Fruit fly (Drosophila melanogaster) whole organism, pupa: ENCODE data around the gene yellow-b.

Source experiments
- CG14655 ChIP-seq: fragments of 200-800 bp; sonication (Bioruptor generic); optimal IDR thresholded peaks from 3 replicates; lab custom pipeline; 2017; ENCODE audit warnings: mild to moderate bottlenecking, missing biosample characterization, missing genetic modification reagents, missing genetic modification characterization
- CG32121 ChIP-seq: fragments of 200-800 bp; sonication (Bioruptor generic); IDR thresholded peaks from 2 replicates; pipeline ENCODE4 v1.3.6; 2022; ENCODE audit warnings: missing biosample characterization, missing genetic modification characterization
- CG34367 ChIP-seq: fragments of 200-800 bp; sonication (Bioruptor generic); optimal IDR thresholded peaks from 2 replicates; lab custom pipeline; 2018; ENCODE audit warnings: missing biosample characterization, mild to moderate bottlenecking, missing genetic modification characterization
- CG8159 ChIP-seq: fragments of 200-800 bp; sonication (Bioruptor generic); optimal IDR thresholded peaks from 3 replicates; lab custom pipeline; 2018; ENCODE audit warnings: missing biosample characterization, mild to moderate bottlenecking, missing genetic modification characterization, moderate library complexity
- CG9948 ChIP-seq: fragments of 200-800 bp; sonication (Bioruptor generic); optimal IDR thresholded peaks from 2 replicates; lab custom pipeline; 2018; ENCODE audit warnings: missing biosample characterization, mild to moderate bottlenecking, missing genetic modification characterization, moderate library complexity
- D1 ChIP-seq: fragments of 200-800 bp; sonication (Bioruptor generic); optimal IDR thresholded peaks from 2 replicates; lab custom pipeline; 2018; ENCODE audit warnings: missing biosample characterization, mild to moderate bottlenecking, missing genetic modification characterization, moderate library complexity
- EcR ChIP-seq: fragments of 200-800 bp; sonication (Bioruptor generic); optimal IDR thresholded peaks from 3 replicates; lab custom pipeline; 2019; ENCODE audit warnings: missing biosample characterization, missing genetic modification characterization, mild to moderate bottlenecking, moderate library complexity, missing genetic modification reagents
- Ets98B ChIP-seq: fragments of 200-800 bp; sonication (Bioruptor generic); IDR thresholded peaks from 2 replicates; pipeline ENCODE4 v1.3.6; 2022; ENCODE audit warnings: missing biosample characterization, missing genetic modification characterization
- Pif1A ChIP-seq: fragments of 200-800 bp; sonication (Bioruptor generic); optimal IDR thresholded peaks from 3 replicates; lab custom pipeline; 2016; ENCODE audit warnings: missing biosample characterization, missing genetic modification characterization
- Pif1B ChIP-seq: fragments of 200-800 bp; sonication (Bioruptor generic); optimal IDR thresholded peaks from 3 replicates; lab custom pipeline; 2016; ENCODE audit warnings: missing biosample characterization, missing genetic modification characterization
- fd96Ca ChIP-seq: fragments of 200-800 bp; sonication (Bioruptor generic); IDR thresholded peaks from 3 replicates; pipeline ENCODE4 v1.3.6; 2022; ENCODE audit warnings: missing biosample characterization, missing genetic modification characterization
- gl ChIP-seq: fragments of 200-800 bp; sonication (Bioruptor generic); optimal IDR thresholded peaks from 2 replicates; lab custom pipeline; 2018; ENCODE audit warnings: missing biosample characterization, mild to moderate bottlenecking, missing genetic modification characterization

DNA sequence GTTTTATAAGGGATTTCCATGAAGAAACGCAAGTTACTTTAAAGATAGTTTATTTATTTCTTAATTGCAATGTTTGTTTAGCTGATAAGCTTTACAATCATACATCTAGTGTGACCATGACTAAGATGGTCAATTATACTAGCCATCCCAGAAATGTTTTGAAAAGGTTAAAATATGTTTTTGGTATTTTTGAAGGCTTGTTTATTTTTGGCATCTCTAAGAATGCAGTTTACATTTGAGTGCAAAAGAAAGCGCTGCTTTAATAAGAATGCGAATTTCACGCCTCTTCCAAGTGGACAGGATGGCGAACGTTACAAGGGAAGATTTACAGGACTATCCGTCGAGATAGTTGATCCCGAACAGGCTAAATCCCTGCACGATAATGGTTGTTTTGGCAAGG lies 24.6 kb upstream of the yellow-b start, which contains the start of gene Tsen2:
- TF ChIP-seq EcR (GFP tag; lab: Kevin White, UChicago) (no peak), fd96Ca (GFP tag; lab: Robert Waterston, UW) (no peak), CG32121 (GFP tag; lab: Robert Waterston, UW) (no peak), Ets98B (GFP tag; lab: Robert Waterston, UW) (no peak), Pif1B (GFP tag; lab: Kevin White, UChicago) (no peak), CG9948 (tag; lab: Kevin White, UChicago) (no peak), Pif1A (no peak), D1 (tag; lab: Kevin White, UChicago) (no peak), CG8159 (no peak), gl (no peak), CG34367 (tag; lab: Kevin White, UChicago) (no peak), CG14655 (no peak)
